Worm (Caenorhabditis elegans) whole organism, L4/young adult: ENCODE measurements around the gene gst-5.
"Not testable (repeated sequence)": the region's sequence is repeated elsewhere in the genome, so short reads cannot be mapped to it uniquely, and the experiment has no call there.

Experiments used
- dao-5 ChIP-seq: sonication (generic microtip); optimal IDR thresholded peaks from 2 replicates; lab custom pipeline; 2016; ENCODE audit warnings: missing genotype, missing genetic modification characterization, moderate library complexity, missing compliant biosample characterization
- him-1 ChIP-seq: sonication (generic microtip); optimal IDR thresholded peaks from 2 replicates; lab custom pipeline; 2016; ENCODE audit warnings: missing genotype, missing genetic modification reagents, missing genetic modification characterization, missing compliant biosample characterization

DNA sequence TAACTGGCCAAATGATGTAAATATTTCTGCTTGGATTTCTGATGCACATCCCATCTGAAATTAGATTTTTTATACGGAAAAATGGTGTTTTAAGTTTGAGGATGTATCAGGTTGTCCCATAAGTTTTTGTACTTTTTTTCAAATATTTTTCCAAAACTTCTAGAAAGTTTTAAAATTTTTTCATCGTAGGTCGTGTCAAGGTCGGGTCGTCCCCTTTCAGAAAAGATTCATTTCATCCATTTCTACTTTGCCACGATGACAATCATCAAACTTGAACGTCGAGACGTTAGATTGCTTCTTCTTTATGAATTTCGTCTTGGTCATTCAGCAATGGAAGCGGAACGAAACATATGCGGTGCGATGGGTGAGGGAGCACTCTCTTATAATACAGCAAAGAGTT lies 45.8 kb upstream of the gst-5 start, which contains the start of gene sra-12:
- not testable (repeated sequence) for TF ChIP-seq him-1, dao-5 (tag; lab: Kevin White, UChicago)
